ENCODE assay signal across 4 fruit fly cellular contexts in the genomic region with DNA sequence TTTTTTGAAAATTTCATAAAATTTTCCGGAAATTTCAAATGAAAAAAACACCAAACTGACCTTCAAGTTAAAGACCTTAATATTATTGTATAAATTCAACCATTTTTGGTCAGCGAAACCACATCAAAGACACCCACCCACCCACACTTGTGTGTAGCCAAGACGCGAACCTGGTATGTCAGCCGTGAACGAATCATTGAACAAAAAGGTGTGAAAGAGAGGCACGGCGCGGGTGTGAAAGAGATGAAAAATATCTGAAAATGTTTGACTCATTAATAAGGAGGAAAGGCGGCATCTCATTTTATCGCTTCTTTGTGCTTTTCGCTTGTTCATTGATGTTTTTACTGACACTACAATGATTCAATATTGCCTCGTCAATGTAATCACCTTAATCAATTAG.
TF ChIP-seq lines count a peak whose summit lies in the region.

No protein-coding gene starts in this region.

- peak; percentile 49 to 60 for TF ChIP-seq CTCF in S2 (optimal IDR thresholded peaks at IDR 0.05; lab: Kevin White, UChicago)
- peak; percentile 70 for TF ChIP-seq CTCF in whole organism, embryonic (GFP tag; optimal IDR thresholded peaks at IDR 0.05; lab: Kevin White, UChicago)

TF ChIP-seq in whole organism, embryonic, 481 proteins besides CTCF, POLR2A, EP300 and RAD21 (continues in another document):
- TF ChIP-seq zen2 (GFP tag; IDR thresholded peaks at IDR 0.05; lab: Robert Waterston, UW; ENCODE audit: partially characterized antibody) (peak; percentile 40; the same call in 1 of the 3 replicates), CG8290 (GFP tag; optimal IDR thresholded peaks at IDR 0.05; lab: Kevin White, UChicago) (no peak), CG8290 (tag; optimal IDR thresholded peaks at IDR 0.05; lab: Kevin White, UChicago) (peak in 1 of 2 experiments; percentile 79), pita (GFP tag; optimal IDR thresholded peaks at IDR 0.05; lab: Kevin White, UChicago) (peak; percentile 59), CG12071 (GFP tag; optimal IDR thresholded peaks at IDR 0.05; lab: Kevin White, UChicago) (peak; percentile 2), CG8924 (tag; optimal IDR thresholded peaks at IDR 0.05; lab: Kevin White, UChicago) (peak; percentile 8), CG7839 (tag; optimal IDR thresholded peaks at IDR 0.05; lab: Kevin White, UChicago) (peak; percentile 13), bigmax (GFP tag; optimal IDR thresholded peaks at IDR 0.05; lab: Kevin White, UChicago) (peak; percentile 5), CG6791 (GFP tag; IDR thresholded peaks at IDR 0.05; lab: Robert Waterston, UW; ENCODE audit: partially characterized antibody) (0 out of 3 replicates have a peak, but pooled peaks have one; percentile 35), unpg (GFP tag; optimal IDR thresholded peaks at IDR 0.05; lab: Kevin White, UChicago) (peak; percentile 3), CG5180 (GFP tag; optimal IDR thresholded peaks at IDR 0.05; lab: Kevin White, UChicago) (peak; percentile 55), CoRest (tag; optimal IDR thresholded peaks at IDR 0.05; lab: Kevin White, UChicago) (peak; percentile 22), sd (tag; optimal IDR thresholded peaks at IDR 0.05; lab: Kevin White, UChicago) (peak; percentile 95), Vsx1 (GFP tag; optimal IDR thresholded peaks at IDR 0.05; lab: Kevin White, UChicago) (peak; percentile 1), crp (GFP tag; optimal IDR thresholded peaks at IDR 0.05; lab: Kevin White, UChicago) (peak in 1 of 2 experiments; percentile 11), CG13624 (GFP tag; optimal IDR thresholded peaks at IDR 0.05; lab: Kevin White, UChicago) (peak; percentile 17), hkb (optimal IDR thresholded peaks at IDR 0.05; lab: Kevin White, UChicago) (no peak), hkb (GFP tag; IDR thresholded peaks at IDR 0.05; lab: Robert Waterston, UW) (peak; percentile 12; the same call in 1 of the 2 replicates), oc (tag; optimal IDR thresholded peaks at IDR 0.05; lab: Kevin White, UChicago) (peak; percentile 39), dati (GFP tag; IDR thresholded peaks at IDR 0.05; lab: Robert Waterston, UW) (no peak), CG5953 (GFP tag; IDR thresholded peaks at IDR 0.05; lab: Robert Waterston, UW) (no peak), CG18262 (tag; optimal IDR thresholded peaks at IDR 0.05; lab: Kevin White, UChicago) (no peak), CG13287 (GFP tag; IDR thresholded peaks at IDR 0.05; lab: Robert Waterston, UW; ENCODE audit: partially characterized antibody) (peak; percentile 38; the same call in 1 of the 2 replicates), HmgZ (tag; optimal IDR thresholded peaks at IDR 0.05; lab: Kevin White, UChicago) (peak; percentile 18), CG7987 (GFP tag; optimal IDR thresholded peaks at IDR 0.05; lab: Kevin White, UChicago) (peak; percentile 31), trem (tag; optimal IDR thresholded peaks at IDR 0.05; lab: Kevin White, UChicago) (peak; percentile 10)

TF ChIP-seq in whole organism, prepupa, 60 proteins besides CTCF, POLR2A, EP300 and RAD21:
- TF ChIP-seq Sox14 (GFP tag; optimal IDR thresholded peaks at IDR 0.05; lab: Kevin White, UChicago) (peak; percentile 71), ss (GFP tag; optimal IDR thresholded peaks at IDR 0.05; lab: Kevin White, UChicago) (no peak)

TF ChIP-seq in whole organism, pupa, 21 proteins besides CTCF, POLR2A, EP300 and RAD21:
- TF ChIP-seq CG15710 (tag; optimal IDR thresholded peaks at IDR 0.05; lab: Kevin White, UChicago) (no peak), Pif1A (GFP tag; optimal IDR thresholded peaks at IDR 0.05; lab: Kevin White, UChicago) (no peak), D1 (tag; optimal IDR thresholded peaks at IDR 0.05; lab: Kevin White, UChicago) (peak; percentile 24)
